Worm (Caenorhabditis elegans) whole organism, young adult: ENCODE data around the gene ceh-24.

Source experiments
- F39B2.1 ChIP-seq: fragments of 200-800 bp; sonication (Bioruptor generic); IDR thresholded peaks from 2 replicates; pipeline ENCODE4 v1.3.6; 2022; ENCODE audit warnings: missing genetic modification reagents, missing genetic modification characterization, missing compliant biosample characterization
- K11D2.4 ChIP-seq: fragments of 200-800 bp; sonication (Bioruptor generic); IDR thresholded peaks from 2 replicates; pipeline ENCODE4 v1.3.6; 2022; ENCODE audit warnings: missing genetic modification reagents, missing genetic modification characterization, missing compliant biosample characterization
- Y53F4B.3 ChIP-seq: fragments of 200-800 bp; sonication (Bioruptor generic); IDR thresholded peaks from 2 replicates; pipeline ENCODE4 v1.3.6; 2022; ENCODE audit warnings: missing genetic modification reagents, missing genetic modification characterization, missing compliant biosample characterization
- Y56A3A.18 ChIP-seq: fragments of 200-800 bp; sonication (Bioruptor generic); IDR thresholded peaks from 2 replicates; pipeline ENCODE4 v1.3.6; 2022; ENCODE audit warnings: missing genetic modification reagents, missing genetic modification characterization, missing compliant biosample characterization
- ZK185.1 ChIP-seq: sonication (generic microtip); optimal IDR thresholded peaks from 2 replicates; lab custom pipeline; 2016; ENCODE audit warnings: mild to moderate bottlenecking, missing genetic modification characterization, missing compliant biosample characterization; ENCODE audit not compliant: poor library complexity, severe bottlenecking
- akir-1 ChIP-seq: fragments of 200-800 bp; sonication (Bioruptor generic); optimal IDR thresholded peaks from 2 replicates; lab custom pipeline; 2018; ENCODE audit warnings: mild to moderate bottlenecking, missing genetic modification characterization, moderate library complexity, missing compliant biosample characterization
- ama-1 ChIP-seq, 3 experiments: fragments of 150-350 bp in 1 of 3; sonication (generic microtip) in 2 of 3; optimal IDR thresholded peaks; 2 replicates each; lab custom pipeline; 2014 to 2018; ENCODE audit warnings: missing biosample characterization in 2 of 3, missing genetic modification characterization in 2 of 3, missing genetic modification reagents in 2 of 3
- aptf-2 ChIP-seq: fragments of 200-800 bp; sonication (Bioruptor generic); conservative IDR thresholded peaks from 2 replicates; pipeline ENCODE4 v1.3.6; 2022; ENCODE audit warnings: missing genetic modification reagents, missing genetic modification characterization, missing compliant biosample characterization
- athp-1 ChIP-seq: sonication (generic microtip); optimal IDR thresholded peaks from 2 replicates; lab custom pipeline; 2017; ENCODE audit warnings: mild to moderate bottlenecking, missing genetic modification characterization, missing compliant biosample characterization
- attf-3 ChIP-seq: fragments of 200-800 bp; sonication (Bioruptor generic); conservative IDR thresholded peaks from 2 replicates; pipeline ENCODE4 v1.3.6; 2022; ENCODE audit warnings: missing genetic modification reagents, missing genetic modification characterization, missing compliant biosample characterization
- attf-5 ChIP-seq: fragments of 200-800 bp; sonication (Bioruptor generic); optimal IDR thresholded peaks from 2 replicates; lab custom pipeline; 2018; ENCODE audit warnings: mild to moderate bottlenecking, missing genetic modification characterization, missing compliant biosample characterization
- attf-6 ChIP-seq: fragments of 200-800 bp; sonication (Bioruptor generic); IDR thresholded peaks from 2 replicates; pipeline ENCODE4 v1.3.6; 2022; ENCODE audit warnings: missing genetic modification reagents, missing genetic modification characterization, missing compliant biosample characterization
- bed-2 ChIP-seq: fragments of 200-800 bp; sonication (Bioruptor generic); IDR thresholded peaks from 2 replicates; pipeline ENCODE4 v1.3.6; 2022; ENCODE audit warnings: missing genetic modification reagents, missing genetic modification characterization, missing compliant biosample characterization
- cebp-1 ChIP-seq, 2 experiments: fragments of 200-800 bp in 1 of 2; sonication (Bioruptor generic) in 1 of 2; sonication (generic microtip) in 1 of 2; IDR thresholded peaks in 1 of 2; optimal IDR thresholded peaks in 1 of 2; 2 replicates each; pipeline versions ENCODE4 v1.3.6 to Lab custom; 2017 to 2022; ENCODE audit warnings: missing compliant biosample characterization in 2 of 2, missing genetic modification characterization in 2 of 2, mild to moderate bottlenecking in 1 of 2, missing genetic modification reagents in 1 of 2, moderate library complexity in 1 of 2
- ceh-100 ChIP-seq: fragments of 200-800 bp; sonication (Bioruptor generic); IDR thresholded peaks from 2 replicates; pipeline ENCODE4 v1.3.6; 2022; ENCODE audit warnings: missing genetic modification reagents, missing genetic modification characterization, missing compliant biosample characterization
- ceh-91 ChIP-seq: fragments of 200-800 bp; sonication (Bioruptor generic); IDR thresholded peaks from 2 replicates; pipeline ENCODE4 v1.3.6; 2022; ENCODE audit warnings: missing genetic modification reagents, missing genetic modification characterization, missing compliant biosample characterization
- dox-1 ChIP-seq: fragments of 200-800 bp; sonication (Bioruptor generic); IDR thresholded peaks from 2 replicates; pipeline ENCODE4 v1.3.6; 2022; ENCODE audit warnings: missing genetic modification reagents, missing genetic modification characterization, missing compliant biosample characterization
- dpff-1 ChIP-seq: sonication (generic microtip); optimal IDR thresholded peaks from 2 replicates; lab custom pipeline; 2017; ENCODE audit warnings: mild to moderate bottlenecking, missing genetic modification characterization, missing compliant biosample characterization
- dpl-1 ChIP-seq: fragments of 150-350 bp; optimal IDR thresholded peaks from 2 replicates; lab custom pipeline; 2014; ENCODE audit warnings: missing biosample characterization, missing genetic modification reagents, missing genetic modification characterization
- hlh-12 ChIP-seq: sonication (generic microtip); optimal IDR thresholded peaks from 2 replicates; lab custom pipeline; 2016; ENCODE audit warnings: missing genetic modification characterization, missing compliant biosample characterization
- hlh-26 ChIP-seq: fragments of 200-800 bp; sonication (Bioruptor generic); conservative IDR thresholded peaks from 2 replicates; pipeline ENCODE4 v1.3.6; 2022; ENCODE audit warnings: missing genetic modification reagents, missing genetic modification characterization, missing compliant biosample characterization
- hmg-1.2 ChIP-seq: fragments of 200-800 bp; sonication (Bioruptor generic); IDR thresholded peaks from 2 replicates; pipeline ENCODE4 v1.3.6; 2022; ENCODE audit warnings: missing genetic modification reagents, missing genetic modification characterization, missing compliant biosample characterization
- hmg-20 ChIP-seq: fragments of 200-800 bp; sonication (Bioruptor generic); IDR thresholded peaks from 2 replicates; pipeline ENCODE4 v1.3.6; 2022; ENCODE audit warnings: missing genetic modification reagents, missing genetic modification characterization, missing compliant biosample characterization
- hrde-1 ChIP-seq: sonication (generic microtip); optimal IDR thresholded peaks from 2 replicates; lab custom pipeline; 2016; ENCODE audit warnings: missing genetic modification characterization, mild to moderate bottlenecking, missing compliant biosample characterization, moderate library complexity, missing genotype, missing genetic modification reagents, borderline replicate concordance
- let-607 ChIP-seq, 2 experiments: fragments of 200-800 bp in 1 of 2; sonication (Bioruptor generic) in 1 of 2; sonication (generic microtip) in 1 of 2; optimal IDR thresholded peaks; 2 replicates each; lab custom pipeline; 2016 to 2018; ENCODE audit warnings: mild to moderate bottlenecking in 2 of 2, missing compliant biosample characterization in 2 of 2, missing genetic modification characterization in 2 of 2, moderate library complexity in 2 of 2, missing genotype in 1 of 2
- lin-26 ChIP-seq: fragments of 200-800 bp; sonication (Bioruptor generic); IDR thresholded peaks from 2 replicates; pipeline ENCODE4 v1.3.6; 2022; ENCODE audit warnings: missing genetic modification reagents, missing genetic modification characterization, missing compliant biosample characterization
- madf-10 ChIP-seq: sonication (generic microtip); optimal IDR thresholded peaks from 2 replicates; lab custom pipeline; 2016; ENCODE audit warnings: mild to moderate bottlenecking, missing genetic modification characterization, missing compliant biosample characterization
- mcd-1 ChIP-seq: fragments of 200-800 bp; sonication (Bioruptor generic); IDR thresholded peaks from 2 replicates; pipeline ENCODE4 v1.3.6; 2022; ENCODE audit warnings: missing genetic modification reagents, missing genetic modification characterization, missing compliant biosample characterization
- nhr-80 ChIP-seq: sonication (generic microtip); optimal IDR thresholded peaks from 2 replicates; lab custom pipeline; 2016; ENCODE audit warnings: missing genetic modification characterization, missing compliant biosample characterization
- nhr-90 ChIP-seq: sonication (generic microtip); optimal IDR thresholded peaks from 2 replicates; lab custom pipeline; 2016; ENCODE audit warnings: missing genotype, mild to moderate bottlenecking, missing genetic modification characterization, missing compliant biosample characterization
- pbrm-1 ChIP-seq: fragments of 200-800 bp; sonication (Bioruptor generic); IDR thresholded peaks from 2 replicates; pipeline ENCODE4 v1.3.6; 2022; ENCODE audit warnings: missing genetic modification reagents, missing genetic modification characterization, missing compliant biosample characterization
- sdz-38 ChIP-seq: sonication (generic microtip); optimal IDR thresholded peaks from 2 replicates; lab custom pipeline; 2016; ENCODE audit warnings: missing genotype, missing genetic modification characterization, missing compliant biosample characterization
- sea-2 ChIP-seq: fragments of 200-800 bp; sonication (Bioruptor generic); IDR thresholded peaks from 2 replicates; pipeline ENCODE4 v1.3.6; 2022; ENCODE audit warnings: missing genetic modification characterization, missing compliant biosample characterization
- snpc-1.3 ChIP-seq: sonication (generic microtip); optimal IDR thresholded peaks from 2 replicates; lab custom pipeline; 2017; ENCODE audit warnings: missing genetic modification characterization, mild to moderate bottlenecking, missing compliant biosample characterization, antibody characterized with exemption, moderate library complexity, missing genotype, missing genetic modification reagents; ENCODE audit not compliant: insufficient read depth
- snpc-4 ChIP-seq, 5 experiments: fragments of 150-350 bp in 1 of 5; sonication (generic microtip) in 4 of 5; optimal IDR thresholded peaks; 2 replicates each; lab custom pipeline; 2014 to 2018; ENCODE audit warnings: missing genetic modification characterization in 5 of 5, missing biosample characterization in 3 of 5, antibody characterized with exemption in 2 of 5, mild to moderate bottlenecking in 2 of 5, missing compliant biosample characterization in 2 of 5, missing genotype in 2 of 5, moderate library complexity in 2 of 5, missing genetic modification reagents in 1 of 5
- tbp1 ChIP-seq: fragments of 200-800 bp; sonication (Bioruptor generic); optimal IDR thresholded peaks from 2 replicates; lab custom pipeline; 2018; ENCODE audit warnings: mild to moderate bottlenecking, missing genetic modification characterization, missing compliant biosample characterization
- tlf-1 ChIP-seq: fragments of 200-800 bp; sonication (Bioruptor generic); optimal IDR thresholded peaks from 2 replicates; lab custom pipeline; 2018; ENCODE audit warnings: mild to moderate bottlenecking, missing genetic modification characterization, missing compliant biosample characterization
- unc-62 ChIP-seq: fragments of 150-350 bp; optimal IDR thresholded peaks from 2 replicates; lab custom pipeline; 2014; ENCODE audit warnings: missing biosample characterization, missing genetic modification reagents, missing genetic modification characterization
- zfh-2 ChIP-seq: fragments of 200-800 bp; sonication (Bioruptor generic); conservative IDR thresholded peaks from 2 replicates; pipeline ENCODE4 v1.3.6; 2022; ENCODE audit warnings: missing genetic modification reagents, missing genetic modification characterization, missing compliant biosample characterization
- zim-3 ChIP-seq: sonication (generic microtip); optimal IDR thresholded peaks from 2 replicates; lab custom pipeline; 2017; ENCODE audit warnings: mild to moderate bottlenecking, missing genetic modification characterization, moderate library complexity, missing compliant biosample characterization
- ztf-25 ChIP-seq: fragments of 200-800 bp; sonication (Bioruptor generic); IDR thresholded peaks from 2 replicates; pipeline ENCODE4 v1.3.6; 2022; ENCODE audit warnings: missing genetic modification reagents, missing genetic modification characterization, missing compliant biosample characterization

Gene ceh-24

ce11 chrV:13789362-13789761, 23.7 kb upstream of the ceh-24 start (continued):
- peak; percentile 22 for TF ChIP-seq tbp1 (GFP tag; lab: Kevin White, UChicago)
- peak in 1 of 2 experiments; percentile 41 for TF ChIP-seq let-607 (tag; optimal IDR thresholded peaks at IDR 0.05; lab: Kevin White, UChicago)
- no peak for TF ChIP-seq akir-1
- peak; percentile 1 for TF ChIP-seq athp-1 (tag; lab: Kevin White, UChicago)
- TF ChIP-seq tlf-1 = peak; percentile 26
- TF ChIP-seq dpff-1 (tag; lab: Kevin White, UChicago) = no peak
- TF ChIP-seq F39B2.1 (GFP tag; lab: Robert Waterston, UW) = no peak
- peak; percentile 7 for TF ChIP-seq ZK185.1 (tag; lab: Kevin White, UChicago)
- peak; percentile 93 for TF ChIP-seq nhr-80
- TF ChIP-seq K11D2.4 (GFP tag; lab: Robert Waterston, UW) = 0 out of 2 replicates have a peak, but pooled peaks have one; percentile 27
- no peak for TF ChIP-seq ztf-25
- TF ChIP-seq cebp-1 (GFP tag; IDR thresholded peaks at IDR 0.05; lab: Robert Waterston, UW) = peak; percentile 72; the same call in 1 of the 2 replicates
- TF ChIP-seq cebp-1 (tag; optimal IDR thresholded peaks at IDR 0.05; lab: Kevin White, UChicago) = peak; percentile 88
- peak; percentile 61 for TF ChIP-seq madf-10 (tag; lab: Kevin White, UChicago)
- peak; percentile 25; the same call in 1 of the 2 replicates for TF ChIP-seq ceh-100
- 0 out of 2 replicates have a peak, but pooled peaks have one; percentile 51 for TF ChIP-seq Y56A3A.18 (GFP tag; lab: Robert Waterston, UW)
- peak; percentile 23 for TF ChIP-seq nhr-90 (tag; lab: Kevin White, UChicago)
- TF ChIP-seq hmg-1.2 (GFP tag; lab: Robert Waterston, UW) = peak; percentile 59; the same call in 1 of the 2 replicates
- TF ChIP-seq zfh-2 (GFP tag; lab: Robert Waterston, UW) = peak; percentile 85
- TF ChIP-seq lin-26 (GFP tag; lab: Robert Waterston, UW) = no peak; the same call in 1 of the 2 replicates
- 0 out of 2 replicates have a peak, but pooled peaks have one; percentile 24 for TF ChIP-seq pbrm-1 (GFP tag; lab: Robert Waterston, UW)
- no peak for TF ChIP-seq hlh-26 (GFP tag; lab: Robert Waterston, UW)
- no peak for TF ChIP-seq hrde-1 (tag; lab: Kevin White, UChicago)
- TF ChIP-seq dpl-1 = peak; percentile 1
- TF ChIP-seq mcd-1 = peak; percentile 79
- TF ChIP-seq snpc-4 (GFP tag; optimal IDR thresholded peaks at IDR 0.05; lab: Kevin White, UChicago) = no peak
- TF ChIP-seq snpc-4 (tag; optimal IDR thresholded peaks at IDR 0.05; lab: Kevin White, UChicago) = peak; percentile 16 to 64 (median 48)
- TF ChIP-seq unc-62 (GFP tag; lab: Kevin White, UChicago) = peak; percentile 44

- TF ChIP-seq cebp-1 (GFP tag; IDR thresholded peaks at IDR 0.05; lab: Robert Waterston, UW) (no peak), cebp-1 (tag; optimal IDR thresholded peaks at IDR 0.05; lab: Kevin White, UChicago) (peak; percentile 57), sea-2 (GFP tag; lab: Robert Waterston, UW) (no peak)
Measured at ce11 chrV:13790117-13790516, 22.9 kb upstream of the ceh-24 start.

DNA sequence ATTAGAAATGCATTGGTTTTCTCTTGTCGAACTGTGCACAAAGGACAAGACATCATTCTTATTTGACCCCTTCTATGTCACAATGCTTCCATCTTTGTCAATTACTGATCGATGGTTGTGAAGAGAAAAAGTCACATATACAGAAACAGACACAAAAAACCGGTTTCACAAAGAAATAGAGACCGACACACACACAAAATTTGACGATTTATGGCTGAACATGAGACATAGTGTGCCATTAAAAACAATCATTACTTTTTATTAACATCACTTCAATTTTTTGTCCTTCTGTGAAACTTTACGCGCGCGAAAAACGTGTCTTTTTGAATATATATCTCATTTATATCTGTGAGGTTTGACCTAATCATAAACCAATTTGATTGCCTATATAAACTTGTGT, 22.5 kb upstream of the ceh-24 start:
- TF ChIP-seq ama-1 (optimal IDR thresholded peaks at IDR 0.05; lab: Kevin White, UChicago) (no peak), ama-1 (GFP tag; optimal IDR thresholded peaks at IDR 0.05; lab: Kevin White, UChicago) (no peak), hlh-12 (tag; lab: Kevin White, UChicago) (no peak), aptf-2 (GFP tag; lab: Robert Waterston, UW) (no peak), attf-3 (GFP tag; lab: Robert Waterston, UW) (no peak), zim-3 (tag; lab: Kevin White, UChicago) (no peak), snpc-1.3 (tag; lab: Kevin White, UChicago) (no peak), dpff-1 (tag; lab: Kevin White, UChicago) (no peak), attf-6 (GFP tag; lab: Robert Waterston, UW) (no peak), bed-2 (GFP tag; lab: Robert Waterston, UW) (no peak), Y53F4B.3 (GFP tag; lab: Robert Waterston, UW) (no peak), attf-5 (GFP tag; lab: Kevin White, UChicago) (no peak), ceh-91 (GFP tag; lab: Robert Waterston, UW) (no peak), hmg-20 (GFP tag; lab: Robert Waterston, UW) (no peak), dox-1 (GFP tag; lab: Robert Waterston, UW) (no peak), ztf-25 (no peak), sdz-38 (no peak)
- TF ChIP-seq, all 124 proteins: peak for 0
